Worm (Caenorhabditis elegans) whole organism, L4 larva: Measurements from ENCODE around the gene best-2.

Experiments
- D1046.2 ChIP-seq: fragments of 200-800 bp; sonication (Bioruptor generic); IDR thresholded peaks from 2 replicates; pipeline ENCODE4 v1.3.6; 2022; ENCODE audit warnings: missing genetic modification characterization, missing compliant biosample characterization
- F10B5.3 ChIP-seq: sonication (generic microtip); optimal IDR thresholded peaks from 2 replicates; lab custom pipeline; 2016; ENCODE audit warnings: mild to moderate bottlenecking, missing genetic modification characterization, missing compliant biosample characterization
- F37D6.2 ChIP-seq: sonication (generic microtip); optimal IDR thresholded peaks from 2 replicates; lab custom pipeline; 2016; ENCODE audit warnings: mild to moderate bottlenecking, missing genetic modification characterization, missing compliant biosample characterization
- F49E8.2 ChIP-seq: sonication (generic microtip); optimal IDR thresholded peaks from 2 replicates; lab custom pipeline; 2016; ENCODE audit warnings: missing compliant biosample characterization, mild to moderate bottlenecking, missing genetic modification characterization, borderline replicate concordance
- R02D3.7 ChIP-seq: fragments of 150-350 bp; sonication (generic microtip); optimal IDR thresholded peaks from 3 replicates; lab custom pipeline; 2014; ENCODE audit warnings: missing biosample characterization, missing genetic modification characterization
- ZK337.2 ChIP-seq: fragments of 200-800 bp; sonication (Bioruptor generic); IDR thresholded peaks from 2 replicates; pipeline ENCODE4 v1.3.6; 2022; ENCODE audit warnings: missing genetic modification reagents, missing genetic modification characterization, missing compliant biosample characterization
- aly-2 ChIP-seq: sonication (generic microtip); optimal IDR thresholded peaks from 2 replicates; lab custom pipeline; 2018; ENCODE audit warnings: missing biosample characterization, missing genetic modification characterization
- ama-1 ChIP-seq: fragments of 150-350 bp; optimal IDR thresholded peaks from 2 replicates; lab custom pipeline; 2014; ENCODE audit warnings: inconsistent platforms, mixed read lengths
- attf-4 ChIP-seq: sonication (generic microtip); optimal IDR thresholded peaks from 3 replicates; lab custom pipeline; 2017; ENCODE audit warnings: missing biosample characterization, missing genetic modification characterization
- ceh-28 ChIP-seq: fragments of 150-350 bp; optimal IDR thresholded peaks from 2 replicates; lab custom pipeline; 2014; ENCODE audit warnings: missing biosample characterization, missing genetic modification reagents, missing genetic modification characterization
- ceh-32 ChIP-seq: sonication (generic microtip); optimal IDR thresholded peaks from 2 replicates; lab custom pipeline; 2016; ENCODE audit warnings: mild to moderate bottlenecking, missing genetic modification characterization, missing compliant biosample characterization; ENCODE audit not compliant: poor library complexity
- ceh-82 ChIP-seq: sonication (generic microtip); optimal IDR thresholded peaks from 2 replicates; lab custom pipeline; 2017; ENCODE audit warnings: missing biosample characterization, missing genetic modification characterization
- cey-2 ChIP-seq: sonication (generic microtip); optimal IDR thresholded peaks from 3 replicates; lab custom pipeline; 2017; ENCODE audit warnings: missing genetic modification characterization, mild to moderate bottlenecking, missing compliant biosample characterization, antibody characterized with exemption, borderline replicate concordance; ENCODE audit not compliant: insufficient read depth
- daf-16 ChIP-seq, 3 experiments: sonication (generic microtip); optimal IDR thresholded peaks; 2 replicates each; lab custom pipeline; 2016 to 2017; ENCODE audit warnings: missing genetic modification characterization in 3 of 3, missing genetic modification reagents in 3 of 3, mild to moderate bottlenecking in 2 of 3, missing compliant biosample characterization in 2 of 3, missing biosample characterization in 1 of 3, moderate library complexity in 1 of 3
- dmd-6 ChIP-seq: fragments of 200-800 bp; sonication (Bioruptor generic); IDR thresholded peaks from 2 replicates; pipeline ENCODE4 v1.3.6; 2022; ENCODE audit warnings: missing genetic modification reagents, missing genetic modification characterization, missing compliant biosample characterization
- dpl-1 ChIP-seq: fragments of 150-350 bp; optimal IDR thresholded peaks from 2 replicates; lab custom pipeline; 2014; ENCODE audit warnings: missing biosample characterization, missing genetic modification reagents, missing genetic modification characterization
- dve-1 ChIP-seq: sonication (generic microtip); optimal IDR thresholded peaks from 2 replicates; lab custom pipeline; 2017; ENCODE audit warnings: antibody characterized with exemption, mild to moderate bottlenecking, missing genetic modification characterization, missing compliant biosample characterization; ENCODE audit not compliant: insufficient read depth
- egl-43 ChIP-seq: fragments of 200-800 bp; sonication (Bioruptor generic); IDR thresholded peaks from 2 replicates; pipeline ENCODE4 v1.3.6; 2022; ENCODE audit warnings: missing genetic modification reagents, missing genetic modification characterization, missing compliant biosample characterization
- fkh-10 ChIP-seq: fragments of 150-350 bp; optimal IDR thresholded peaks from 2 replicates; lab custom pipeline; 2014; ENCODE audit warnings: missing biosample characterization, missing genetic modification reagents, missing genetic modification characterization
- fos-1 ChIP-seq: fragments of 150-350 bp; optimal IDR thresholded peaks from 2 replicates; lab custom pipeline; 2014; ENCODE audit warnings: missing biosample characterization, missing genetic modification characterization
- hlh-11 ChIP-seq: fragments of 200-800 bp; sonication (Bioruptor generic); optimal IDR thresholded peaks from 2 replicates; lab custom pipeline; 2018; ENCODE audit warnings: mild to moderate bottlenecking, missing genetic modification characterization, missing compliant biosample characterization
- hlh-30 ChIP-seq: sonication (generic microtip); optimal IDR thresholded peaks from 2 replicates; lab custom pipeline; 2017; ENCODE audit warnings: antibody characterized with exemption, mild to moderate bottlenecking, missing genetic modification characterization, missing compliant biosample characterization; ENCODE audit not compliant: insufficient read depth
- jun-1 ChIP-seq: fragments of 150-350 bp; optimal IDR thresholded peaks from 2 replicates; lab custom pipeline; 2014; ENCODE audit warnings: missing biosample characterization, missing genetic modification reagents, missing genetic modification characterization
- lin-15B ChIP-seq: fragments of 150-350 bp; sonication (generic microtip); optimal IDR thresholded peaks from 3 replicates; lab custom pipeline; 2014; ENCODE audit warnings: missing biosample characterization, missing genetic modification characterization
- lin-38 ChIP-seq: fragments of 200-800 bp; sonication (Bioruptor generic); IDR thresholded peaks from 2 replicates; pipeline ENCODE4 v1.3.6; 2022; ENCODE audit warnings: missing genetic modification reagents, missing genetic modification characterization, missing compliant biosample characterization
- lir-3 ChIP-seq: sonication (generic microtip); optimal IDR thresholded peaks from 2 replicates; lab custom pipeline; 2016; ENCODE audit warnings: mild to moderate bottlenecking, missing genetic modification characterization, missing compliant biosample characterization
- lsy-2 ChIP-seq, 2 experiments: fragments of 150-350 bp in 1 of 2; sonication (generic microtip) in 1 of 2; optimal IDR thresholded peaks; 2 replicates each; lab custom pipeline; 2014 to 2017; ENCODE audit warnings: missing biosample characterization in 2 of 2, missing genetic modification characterization in 2 of 2
- mdl-1 ChIP-seq, 2 experiments: fragments of 150-350 bp in 1 of 2; sonication (generic microtip) in 1 of 2; optimal IDR thresholded peaks; 2 replicates each; lab custom pipeline; 2014 to 2017; ENCODE audit warnings: missing biosample characterization in 2 of 2, missing genetic modification characterization in 2 of 2
- mdt-29 ChIP-seq: fragments of 200-800 bp; sonication (Bioruptor generic); IDR thresholded peaks from 2 replicates; pipeline ENCODE4 v1.3.6; 2022; ENCODE audit warnings: missing genetic modification reagents, missing genetic modification characterization, missing compliant biosample characterization
- mes-2 ChIP-seq: sonication (generic microtip); optimal IDR thresholded peaks from 2 replicates; lab custom pipeline; 2016; ENCODE audit warnings: missing genotype, mild to moderate bottlenecking, missing genetic modification characterization, missing compliant biosample characterization; ENCODE audit not compliant: poor library complexity, severe bottlenecking
- mxl-3 ChIP-seq: fragments of 200-800 bp; sonication (Bioruptor generic); optimal IDR thresholded peaks from 2 replicates; lab custom pipeline; 2018; ENCODE audit warnings: mild to moderate bottlenecking, missing genetic modification characterization, missing compliant biosample characterization
- nhr-11 ChIP-seq: fragments of 150-350 bp; optimal IDR thresholded peaks from 2 replicates; lab custom pipeline; 2014; ENCODE audit warnings: missing biosample characterization, missing genetic modification characterization
- nhr-28 ChIP-seq: fragments of 150-350 bp; optimal IDR thresholded peaks from 2 replicates; lab custom pipeline; 2014; ENCODE audit warnings: missing biosample characterization, missing genetic modification characterization
- nhr-42 ChIP-seq: fragments of 200-800 bp; sonication (Bioruptor generic); IDR thresholded peaks from 2 replicates; pipeline ENCODE4 v1.3.6; 2022; ENCODE audit warnings: missing genetic modification characterization, missing compliant biosample characterization
- nhr-6 ChIP-seq: fragments of 150-350 bp; optimal IDR thresholded peaks from 2 replicates; lab custom pipeline; 2014; ENCODE audit warnings: missing biosample characterization, missing genetic modification characterization
- nhr-77 ChIP-seq: fragments of 150-350 bp; optimal IDR thresholded peaks from 2 replicates; lab custom pipeline; 2014; ENCODE audit warnings: missing biosample characterization, missing genetic modification characterization
- pha-4 ChIP-seq, 2 experiments: fragments of 150-350 bp in 1 of 2; fragments of 200-800 bp in 1 of 2; sonication (Bioruptor generic) in 1 of 2; IDR thresholded peaks in 1 of 2; optimal IDR thresholded peaks in 1 of 2; 2 replicates each; pipeline versions ENCODE4 v1.3.6 to Lab custom; 2014 to 2022; ENCODE audit warnings: missing genetic modification characterization in 2 of 2, missing genetic modification reagents in 2 of 2, missing biosample characterization in 1 of 2, missing compliant biosample characterization in 1 of 2
- php-3 ChIP-seq: fragments of 200-800 bp; sonication (Bioruptor generic); IDR thresholded peaks from 2 replicates; pipeline ENCODE4 v1.3.6; 2022; ENCODE audit warnings: missing genetic modification reagents, missing genetic modification characterization, missing compliant biosample characterization
- rbr-2 ChIP-seq: sonication (generic microtip); optimal IDR thresholded peaks from 2 replicates; lab custom pipeline; 2016; ENCODE audit warnings: missing genotype, missing genetic modification characterization, missing compliant biosample characterization
- saeg-2 ChIP-seq: fragments of 200-800 bp; sonication (Bioruptor generic); IDR thresholded peaks from 2 replicates; pipeline ENCODE4 v1.3.6; 2022; ENCODE audit warnings: missing genetic modification reagents, missing genetic modification characterization, missing compliant biosample characterization
- unc-130 ChIP-seq: sonication (generic microtip); optimal IDR thresholded peaks from 2 replicates; lab custom pipeline; 2016; ENCODE audit warnings: missing genetic modification reagents, missing genetic modification characterization, missing compliant biosample characterization
- zag-1 ChIP-seq: fragments of 150-350 bp; optimal IDR thresholded peaks from 2 replicates; lab custom pipeline; 2014; ENCODE audit warnings: missing biosample characterization, missing genetic modification characterization
- zip-11 ChIP-seq: fragments of 200-800 bp; sonication (Bioruptor generic); IDR thresholded peaks from 2 replicates; pipeline ENCODE4 v1.3.6; 2022; ENCODE audit warnings: missing genetic modification characterization, missing compliant biosample characterization

The best-2 gene

ce11 chrIV:13096778-13097177 lies 16.1 kb downstream of the best-2 start:
- peak; percentile 26 for TF ChIP-seq unc-130 (GFP tag; lab: Kevin White, UChicago)
- no peak for TF ChIP-seq jun-1
- TF ChIP-seq mxl-3 (GFP tag; lab: Kevin White, UChicago): no peak
- no peak for TF ChIP-seq nhr-77 (tag; lab: Kevin White, UChicago)
- no peak for TF ChIP-seq daf-16 (GFP tag; optimal IDR thresholded peaks at IDR 0.05; lab: Kevin White, UChicago)
- peak; percentile 37 for TF ChIP-seq daf-16 (tag; optimal IDR thresholded peaks at IDR 0.05; lab: Kevin White, UChicago)
- no peak for TF ChIP-seq dmd-6
- no peak for TF ChIP-seq hlh-30
- TF ChIP-seq zag-1: no peak
- TF ChIP-seq cey-2: no peak
- TF ChIP-seq F10B5.3: no peak
- peak; percentile 44 for TF ChIP-seq F49E8.2
- TF ChIP-seq saeg-2 (GFP tag; lab: Robert Waterston, UW): no peak
- TF ChIP-seq ama-1: no peak
- no peak for TF ChIP-seq D1046.2
- TF ChIP-seq mdt-29 (GFP tag; lab: Robert Waterston, UW): no peak
- TF ChIP-seq fos-1 (tag; lab: Kevin White, UChicago): no peak
- no peak for TF ChIP-seq egl-43 (GFP tag; lab: Robert Waterston, UW)
- no peak for TF ChIP-seq F37D6.2
- peak; percentile 62 for TF ChIP-seq lin-38 (GFP tag; lab: Robert Waterston, UW)

- TF ChIP-seq lin-38 (GFP tag; lab: Robert Waterston, UW): 0 out of 2 replicates have a peak, but pooled peaks have one; percentile 15
- no peak for TF ChIP-seq F37D6.2
These were observed 17.4 kb downstream of the best-2 start, which contains the start of gene rfc-3 for ce11 chrIV:13095462-13095861. Gene rfc-3 (plus strand): TSS chrIV:13095762.

ce11 chrIV:13093677-13094076 lies 19.2 kb downstream of the best-2 start, which contains the start of the genes prcc-1 and C39E9.12:
Gene prcc-1 (minus strand): TSS chrIV:13093795.
Gene C39E9.12 (plus strand): TSS chrIV:13094007.
- TF ChIP-seq daf-16 (GFP tag; optimal IDR thresholded peaks at IDR 0.05; lab: Kevin White, UChicago) (no peak), daf-16 (tag; optimal IDR thresholded peaks at IDR 0.05; lab: Kevin White, UChicago) (peak; percentile 70), lsy-2 (tag; optimal IDR thresholded peaks at IDR 0.05; lab: Kevin White, UChicago) (peak in 1 of 2 experiments; percentile 88), mes-2 (peak; percentile 82), F10B5.3 (no peak), aly-2 (no peak), php-3 (GFP tag; lab: Robert Waterston, UW) (no peak), nhr-11 (tag; lab: Kevin White, UChicago) (peak; percentile 68), R02D3.7 (tag; lab: Kevin White, UChicago) (no peak), zag-1 (no peak), ceh-82 (tag; lab: Kevin White, UChicago) (no peak), nhr-6 (tag; lab: Kevin White, UChicago) (peak; percentile 76), rbr-2 (peak; percentile 10), lin-38 (GFP tag; lab: Robert Waterston, UW) (peak; percentile 94), hlh-30 (peak; percentile 53), pha-4 (GFP tag; IDR thresholded peaks at IDR 0.05; lab: Robert Waterston, UW) (no peak), pha-4 (tag; optimal IDR thresholded peaks at IDR 0.05; lab: Kevin White, UChicago) (peak; percentile 25), dve-1 (tag; lab: Kevin White, UChicago) (peak; percentile 53), ama-1 (peak; percentile 4), nhr-28 (tag; lab: Kevin White, UChicago) (peak; percentile 60), nhr-77 (tag; lab: Kevin White, UChicago) (peak; percentile 19), ceh-32 (no peak), dpl-1 (peak; percentile 90), unc-130 (GFP tag; lab: Kevin White, UChicago) (peak; percentile 80)

ce11 chrIV:13090967-13091366 lies 21.9 kb downstream of the best-2 start, which contains the start of gene col-132:
Gene col-132 (minus strand): TSS chrIV:13091067.
- no peak for TF ChIP-seq saeg-2 (GFP tag; lab: Robert Waterston, UW)
- TF ChIP-seq hlh-11: no peak
- TF ChIP-seq ceh-28 (tag; lab: Kevin White, UChicago): no peak
- TF ChIP-seq fos-1 (tag; lab: Kevin White, UChicago): no peak
- no peak for TF ChIP-seq nhr-42
- no peak for TF ChIP-seq attf-4
- no peak for TF ChIP-seq lin-15B
- TF ChIP-seq ZK337.2 (GFP tag; lab: Robert Waterston, UW): no peak
- TF ChIP-seq nhr-11 (tag; lab: Kevin White, UChicago): no peak
- no peak for TF ChIP-seq zip-11 (GFP tag; lab: Robert Waterston, UW)
- no peak for TF ChIP-seq ceh-82 (tag; lab: Kevin White, UChicago)
- no peak for TF ChIP-seq dve-1 (tag; lab: Kevin White, UChicago)
- TF ChIP-seq fkh-10 (GFP tag; lab: Kevin White, UChicago): no peak
- TF ChIP-seq ceh-32: no peak
- no peak for TF ChIP-seq lir-3 (tag; lab: Kevin White, UChicago)
- no peak for TF ChIP-seq mdl-1 (tag; optimal IDR thresholded peaks at IDR 0.05; lab: Kevin White, UChicago)
- TF ChIP-seq, all 104 proteins: peak for 0
